Worm (Caenorhabditis elegans): ENCODE data around the gene ZK512.10.

Gene ZK512.10

ce11 chrIII:9130588-9130987, at the start of gene ZK512.10:
ZK512.10 (plus strand) TSS chrIII:9130888.
- no peak for TF ChIP-seq unc-62 (GFP tag; optimal IDR thresholded peaks at IDR 0.05)

DNA sequence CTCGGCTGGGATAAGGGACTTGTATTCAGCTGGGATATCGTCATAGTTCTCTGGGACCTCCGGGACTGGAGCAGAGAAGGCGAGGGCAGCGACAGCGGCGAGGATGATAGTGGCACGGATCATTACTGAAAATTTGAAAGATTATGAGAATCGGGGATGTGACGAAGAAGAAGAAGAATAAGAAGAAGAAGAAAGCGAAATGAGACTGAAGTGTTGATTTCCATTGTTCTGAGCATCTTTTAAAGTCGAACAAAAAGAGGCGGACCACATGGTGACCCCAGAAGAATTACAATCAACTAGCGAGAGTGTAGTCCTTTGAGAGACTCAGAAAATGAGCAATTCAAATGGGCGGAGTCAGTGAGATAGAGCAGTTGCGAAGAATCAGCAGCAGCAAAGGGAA, 49.6 kb upstream of the ZK512.10 start, which contains the start of gene far-1:
far-1 (minus strand) TSS at position 125 of the 400 bp plus-strand sequence.
- TF ChIP-seq unc-62 (GFP tag; optimal IDR thresholded peaks at IDR 0.05): no peak

DNA sequence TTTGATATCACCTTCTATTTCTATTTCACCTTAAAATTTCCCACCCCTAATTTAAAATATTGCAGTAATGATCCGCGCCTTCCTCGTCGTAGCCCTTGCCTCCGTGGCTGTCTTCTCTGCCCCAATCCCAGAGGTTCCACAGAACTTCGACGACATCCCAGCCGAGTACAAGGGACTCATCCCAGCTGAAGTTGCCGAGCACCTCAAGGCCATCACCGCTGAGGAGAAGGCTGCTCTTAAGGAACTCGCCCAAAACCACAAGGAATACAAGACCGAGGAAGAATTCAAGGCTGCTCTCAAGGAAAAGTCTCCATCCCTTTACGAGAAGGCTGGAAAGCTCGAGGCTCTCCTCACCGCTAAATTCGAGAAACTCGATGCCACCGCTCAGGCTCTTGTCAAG, 48.9 kb upstream of the ZK512.10 start, which contains the start of gene far-2:
far-2 (plus strand) TSS at position 66 of the 400 bp plus-strand sequence.
- TF ChIP-seq unc-62 (GFP tag; optimal IDR thresholded peaks at IDR 0.05): no peak

DNA sequence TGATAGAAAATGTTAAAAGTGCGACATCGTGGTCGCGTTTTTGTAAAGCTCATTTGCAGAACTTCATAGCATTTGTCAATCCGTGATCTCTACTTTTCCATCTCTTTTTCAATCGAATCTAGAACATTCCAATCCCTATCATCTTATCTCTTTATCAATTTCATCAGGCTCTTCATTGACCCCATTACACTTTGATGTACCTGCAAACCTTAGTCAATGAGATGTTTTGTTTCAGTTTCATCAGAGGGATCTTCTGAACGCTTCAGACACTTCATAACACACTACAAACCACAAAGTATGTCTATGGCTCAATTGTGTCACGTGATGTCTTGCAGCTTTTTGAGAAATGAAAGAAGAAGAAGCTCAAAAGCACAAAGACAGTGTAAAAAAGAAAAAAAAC, 47.6 kb upstream of the ZK512.10 start:
- no peak for TF ChIP-seq unc-62 (GFP tag; optimal IDR thresholded peaks at IDR 0.05)

- TF ChIP-seq unc-62 (GFP tag; optimal IDR thresholded peaks at IDR 0.05): no peak
Measured at ce11 chrIII:9084329-9084728, 46.4 kb upstream of the ZK512.10 start.

- no peak for TF ChIP-seq unc-62 (GFP tag; optimal IDR thresholded peaks at IDR 0.05)
Measured at ce11 chrIII:9089325-9089823, 41.3 kb upstream of the ZK512.10 start, which contains the start of the genes mccc-2 and mrpl-44. mccc-2 (minus strand) TSS chrIII:9089375. mrpl-44 (minus strand) TSS chrIII:9089375.

- TF ChIP-seq unc-62 (GFP tag; optimal IDR thresholded peaks at IDR 0.05): no peak
Measured at ce11 chrIII:9091392-9092291, 39.0 kb upstream of the ZK512.10 start, which contains the start of gene glp-1. glp-1 (plus strand) TSS chrIII:9092241.

ce11 chrIII:9101212-9101611, 29.5 kb upstream of the ZK512.10 start, which contains the start of gene ZK507.1:
ZK507.1 (minus strand) TSS chrIII:9101312.
- no peak for TF ChIP-seq unc-62 (GFP tag; optimal IDR thresholded peaks at IDR 0.05)

ce11 chrIII:9103643-9104042, 27.0 kb upstream of the ZK512.10 start, which contains the start of gene dos-1:
dos-1 (plus strand) TSS chrIII:9103943.
- TF ChIP-seq unc-62 (GFP tag; optimal IDR thresholded peaks at IDR 0.05): no peak

- no peak for TF ChIP-seq unc-62 (GFP tag; optimal IDR thresholded peaks at IDR 0.05)
Measured at ce11 chrIII:9104060-9104459, 26.6 kb upstream of the ZK512.10 start.

- no peak for TF ChIP-seq unc-62 (GFP tag; optimal IDR thresholded peaks at IDR 0.05)
Measured at ce11 chrIII:9105653-9106052, 25.0 kb upstream of the ZK512.10 start.

ce11 chrIII:9109172-9109571, 21.5 kb upstream of the ZK512.10 start, which contains the start of gene cya-1:
cya-1 (minus strand) TSS chrIII:9109272.
- TF ChIP-seq unc-62 (GFP tag; optimal IDR thresholded peaks at IDR 0.05): no peak

DNA sequence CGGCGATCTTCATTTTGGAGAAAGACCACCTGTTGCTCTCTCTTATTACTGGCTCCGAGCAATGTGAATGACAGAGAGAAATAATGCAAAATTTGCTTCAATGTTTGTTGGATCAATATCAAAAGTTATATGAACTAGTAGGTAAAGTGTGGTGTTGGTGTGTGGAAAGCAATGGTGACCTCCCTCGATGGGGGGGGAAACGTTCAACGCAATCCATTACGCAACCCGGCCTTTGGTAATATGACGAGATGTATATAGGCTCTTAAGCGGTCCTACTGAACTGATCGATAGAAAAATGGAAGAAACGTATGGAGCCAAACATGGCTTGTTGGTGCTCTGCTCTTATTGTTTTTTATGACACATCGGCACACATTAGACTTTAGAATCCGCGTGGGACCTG, 21.0 kb upstream of the ZK512.10 start:
- TF ChIP-seq unc-62 (GFP tag; optimal IDR thresholded peaks at IDR 0.05): no peak

- no peak for TF ChIP-seq unc-62 (GFP tag; optimal IDR thresholded peaks at IDR 0.05)
Measured at ce11 chrIII:9110270-9110669, 20.4 kb upstream of the ZK512.10 start.

- TF ChIP-seq unc-62 (GFP tag; optimal IDR thresholded peaks at IDR 0.05): no peak
Measured at ce11 chrIII:9112479-9112878, 18.2 kb upstream of the ZK512.10 start.

DNA sequence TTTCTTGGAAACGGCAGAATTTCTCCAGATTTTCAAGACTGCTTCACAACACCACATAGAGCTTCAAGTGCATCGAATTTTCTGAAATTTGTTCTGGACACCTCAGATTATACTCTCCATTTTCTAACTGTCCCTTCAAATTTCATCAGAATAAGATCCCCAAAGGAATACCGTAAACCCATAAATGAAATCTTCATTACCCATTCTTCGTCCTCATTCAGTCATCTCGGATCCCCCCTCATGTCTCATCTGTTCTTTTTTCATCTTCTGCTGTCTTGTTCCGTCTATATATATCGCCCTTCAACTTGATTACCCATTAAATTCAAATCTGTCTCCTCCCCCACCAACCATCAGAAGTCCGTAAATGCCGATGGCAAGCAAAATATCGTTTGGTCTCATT, 16.6 kb upstream of the ZK512.10 start:
- no peak for TF ChIP-seq unc-62 (GFP tag; optimal IDR thresholded peaks at IDR 0.05)

- no peak for TF ChIP-seq unc-62 (GFP tag; optimal IDR thresholded peaks at IDR 0.05)
Measured at ce11 chrIII:9114649-9115048, 16.0 kb upstream of the ZK512.10 start, which contains the start of gene ZK512.1. ZK512.1 (plus strand) TSS chrIII:9114949.
